Worm (Caenorhabditis elegans): ENCODE measurements around the gene F57G9.7.

Gene F57G9.7

ce11 chrII:12344787-12345186 is 52.8 kb downstream of the F57G9.7 start, which contains the start of gene C44C11.6 (continued):
- TF ChIP-seq efl-1 (GFP tag; optimal IDR thresholded peaks at IDR 0.05) = no peak
- no peak for TF ChIP-seq T07F8.4 (tag; optimal IDR thresholded peaks at IDR 0.05)
- no peak for TF ChIP-seq nfya-2 (GFP tag; IDR thresholded peaks at IDR 0.05)
- no peak for TF ChIP-seq sptf-2 (GFP tag; optimal IDR thresholded peaks at IDR 0.05)
- peak; percentile 18 for TF ChIP-seq him-1 (tag; optimal IDR thresholded peaks at IDR 0.05)
- TF ChIP-seq aptf-3 (GFP tag; IDR thresholded peaks at IDR 0.05) = no peak
- no peak for TF ChIP-seq let-607 (tag; optimal IDR thresholded peaks at IDR 0.05)
- TF ChIP-seq snpc-4 (GFP tag; optimal IDR thresholded peaks at IDR 0.05) = no peak
- no peak for TF ChIP-seq snpc-4 (tag; optimal IDR thresholded peaks at IDR 0.05)
- 0 out of 2 replicates have a peak, but pooled peaks have one; percentile 24 for TF ChIP-seq nhr-120 (GFP tag; IDR thresholded peaks at IDR 0.05)
- no peak for TF ChIP-seq mes-4 (tag; optimal IDR thresholded peaks at IDR 0.05)
- peak; percentile 32 for TF ChIP-seq atf-7 (tag; optimal IDR thresholded peaks at IDR 0.05)
- TF ChIP-seq rcor-1 (GFP tag; IDR thresholded peaks at IDR 0.05) = no peak
- TF ChIP-seq F49E8.2 (tag; optimal IDR thresholded peaks at IDR 0.05; ENCODE audit: insufficient read depth) = no peak
- TF ChIP-seq ztf-18 (tag; optimal IDR thresholded peaks at IDR 0.05) = no peak
- TF ChIP-seq lir-1 (GFP tag; conservative IDR thresholded peaks at IDR 0.05) = no peak
- no peak for TF ChIP-seq K12H6.12 (tag; optimal IDR thresholded peaks at IDR 0.05)
- no peak for TF ChIP-seq unc-62 (GFP tag; optimal IDR thresholded peaks at IDR 0.05)
- no peak for TF ChIP-seq madf-8 (GFP tag; conservative IDR thresholded peaks at IDR 0.05)
- no peak for TF ChIP-seq hlh-12 (tag; optimal IDR thresholded peaks at IDR 0.05)
- TF ChIP-seq F22D6.2 (tag; optimal IDR thresholded peaks at IDR 0.05) = no peak
- no peak for TF ChIP-seq Y67H2A.10 (GFP tag; conservative IDR thresholded peaks at IDR 0.05)
- no peak for TF ChIP-seq akir-1 (GFP tag; optimal IDR thresholded peaks at IDR 0.05)
- TF ChIP-seq tbp1 (GFP tag; optimal IDR thresholded peaks at IDR 0.05) = peak; percentile 17
- TF ChIP-seq tlf-1 (GFP tag; optimal IDR thresholded peaks at IDR 0.05) = no peak
- no peak for TF ChIP-seq repo-1 (tag; optimal IDR thresholded peaks at IDR 0.05)
- no peak for TF ChIP-seq tbx-9 (tag; optimal IDR thresholded peaks at IDR 0.05; ENCODE audit: borderline replicate concordance)
- no peak for TF ChIP-seq dpff-1 (tag; optimal IDR thresholded peaks at IDR 0.05)
- TF ChIP-seq attf-5 (GFP tag; optimal IDR thresholded peaks at IDR 0.05) = no peak
